Worm (Caenorhabditis elegans) whole organism, late embryonic: Measurements from ENCODE around the gene pqn-70.

ENCODE experiments used
- T23F11.4 ChIP-seq: fragments of 200-800 bp; sonication (Bioruptor generic); optimal IDR thresholded peaks from 2 replicates; lab custom pipeline; 2018; ENCODE audit warnings: mild to moderate bottlenecking, missing genetic modification characterization, missing compliant biosample characterization
- Y22D7AL.16 ChIP-seq: sonication (generic microtip); optimal IDR thresholded peaks from 2 replicates; lab custom pipeline; 2016; ENCODE audit warnings: missing genetic modification characterization, missing compliant biosample characterization
- ceh-19 ChIP-seq: fragments of 200-800 bp; sonication (Bioruptor generic); optimal IDR thresholded peaks from 2 replicates; lab custom pipeline; 2018; ENCODE audit warnings: mild to moderate bottlenecking, missing genetic modification characterization, missing compliant biosample characterization
- ceh-22 ChIP-seq: sonication (generic microtip); optimal IDR thresholded peaks from 2 replicates; lab custom pipeline; 2017; ENCODE audit warnings: missing biosample characterization, missing genetic modification characterization
- ceh-24 ChIP-seq: sonication (generic microtip); optimal IDR thresholded peaks from 2 replicates; lab custom pipeline; 2016; ENCODE audit warnings: mild to moderate bottlenecking, missing genetic modification characterization, missing compliant biosample characterization
- ceh-31 ChIP-seq: sonication (generic microtip); optimal IDR thresholded peaks from 2 replicates; lab custom pipeline; 2016; ENCODE audit warnings: missing genetic modification characterization, missing compliant biosample characterization
- ceh-48 ChIP-seq: sonication (generic microtip); optimal IDR thresholded peaks from 2 replicates; lab custom pipeline; 2016; ENCODE audit warnings: missing genetic modification characterization, inconsistent platforms, missing compliant biosample characterization
- ceh-9 ChIP-seq: sonication (generic microtip); optimal IDR thresholded peaks from 2 replicates; lab custom pipeline; 2016; ENCODE audit warnings: mild to moderate bottlenecking, missing genetic modification characterization, inconsistent platforms, missing compliant biosample characterization
- che-1 ChIP-seq: sonication (generic microtip); optimal IDR thresholded peaks from 2 replicates; lab custom pipeline; 2016; ENCODE audit warnings: mild to moderate bottlenecking, missing genetic modification characterization, missing compliant biosample characterization
- dmd-4 ChIP-seq: sonication (generic microtip); optimal IDR thresholded peaks from 2 replicates; lab custom pipeline; 2016; ENCODE audit warnings: borderline replicate concordance, missing genetic modification characterization, missing compliant biosample characterization
- dve-1 ChIP-seq: sonication (generic microtip); optimal IDR thresholded peaks from 2 replicates; lab custom pipeline; 2017; ENCODE audit warnings: antibody characterized with exemption, mild to moderate bottlenecking, missing genetic modification characterization, missing compliant biosample characterization
- elt-2 ChIP-seq: sonication (generic microtip); optimal IDR thresholded peaks from 2 replicates; lab custom pipeline; 2016; ENCODE audit warnings: missing genetic modification reagents, missing genetic modification characterization, missing compliant biosample characterization
- elt-4 ChIP-seq: sonication (generic microtip); optimal IDR thresholded peaks from 2 replicates; lab custom pipeline; 2016; ENCODE audit warnings: missing genetic modification characterization, missing compliant biosample characterization
- ets-4 ChIP-seq: sonication (generic microtip); optimal IDR thresholded peaks from 2 replicates; lab custom pipeline; 2016; ENCODE audit warnings: missing genetic modification characterization, missing compliant biosample characterization
- eyg-1 ChIP-seq: sonication (generic microtip); optimal IDR thresholded peaks from 2 replicates; lab custom pipeline; 2016; ENCODE audit warnings: missing genotype, missing genetic modification characterization, missing compliant biosample characterization
- hlh-15 ChIP-seq: sonication (generic microtip); optimal IDR thresholded peaks from 2 replicates; lab custom pipeline; 2016; ENCODE audit warnings: missing genetic modification characterization, missing compliant biosample characterization
- hlh-8 ChIP-seq: sonication (generic microtip); optimal IDR thresholded peaks from 2 replicates; lab custom pipeline; 2016; ENCODE audit warnings: missing genotype, missing genetic modification characterization, missing compliant biosample characterization
- lim-6 ChIP-seq: sonication (generic microtip); optimal IDR thresholded peaks from 2 replicates; lab custom pipeline; 2016; ENCODE audit warnings: missing genetic modification characterization, missing compliant biosample characterization
- npax-4 ChIP-seq: sonication (generic microtip); optimal IDR thresholded peaks from 2 replicates; lab custom pipeline; 2016; ENCODE audit warnings: missing genetic modification characterization, missing compliant biosample characterization
- pat-9 ChIP-seq: fragments of 200-800 bp; sonication (Bioruptor generic); optimal IDR thresholded peaks from 2 replicates; lab custom pipeline; 2018; ENCODE audit warnings: mild to moderate bottlenecking, missing genetic modification characterization, moderate library complexity, missing compliant biosample characterization
- pqm-1 ChIP-seq: sonication (generic microtip); optimal IDR thresholded peaks from 2 replicates; lab custom pipeline; 2016; ENCODE audit warnings: missing genetic modification characterization, missing compliant biosample characterization
- rnt-1 ChIP-seq: sonication (generic microtip); optimal IDR thresholded peaks from 2 replicates; lab custom pipeline; 2016; ENCODE audit warnings: missing genetic modification characterization, missing compliant biosample characterization
- syd-9 ChIP-seq: sonication (generic microtip); optimal IDR thresholded peaks from 2 replicates; lab custom pipeline; 2016; ENCODE audit warnings: mild to moderate bottlenecking, missing genetic modification characterization, moderate library complexity, missing compliant biosample characterization
- tbx-7 ChIP-seq: sonication (generic microtip); optimal IDR thresholded peaks from 2 replicates; lab custom pipeline; 2016; ENCODE audit warnings: missing genotype, missing genetic modification characterization, missing compliant biosample characterization
- ttx-3 ChIP-seq: sonication (generic microtip); optimal IDR thresholded peaks from 2 replicates; lab custom pipeline; 2016; ENCODE audit warnings: missing genetic modification reagents, missing genetic modification characterization, missing compliant biosample characterization
- unc-3 ChIP-seq, 2 experiments: fragments of 200-800 bp in 1 of 2; sonication (Bioruptor generic) in 1 of 2; sonication (generic microtip) in 1 of 2; conservative IDR thresholded peaks in 1 of 2; optimal IDR thresholded peaks in 1 of 2; 2 replicates each; pipeline versions ENCODE4 v1.3.6 to Lab custom; 2016 to 2022; ENCODE audit warnings: missing compliant biosample characterization in 2 of 2, missing genetic modification characterization in 2 of 2, missing genetic modification reagents in 1 of 2
- unc-55 ChIP-seq: sonication (generic microtip); optimal IDR thresholded peaks from 2 replicates; lab custom pipeline; 2017; ENCODE audit warnings: missing biosample characterization, missing genetic modification reagents, missing genetic modification characterization
- zip-5 ChIP-seq: sonication (generic microtip); optimal IDR thresholded peaks from 2 replicates; lab custom pipeline; 2016; ENCODE audit warnings: missing genetic modification characterization, missing compliant biosample characterization

Gene pqn-70

ce11 chrV:11201826-11202565 is 26.5 kb downstream of the pqn-70 start, which contains the start of gene K10D6.4:
TSS of gene K10D6.4 (plus strand) at chrV:11201925.
- TF ChIP-seq zip-5 (tag; lab: Kevin White, UChicago) (no peak), dmd-4 (no peak), elt-2 (tag; lab: Kevin White, UChicago) (peak; percentile 49)

- TF ChIP-seq pat-9: no peak
- no peak for TF ChIP-seq che-1
- TF ChIP-seq T23F11.4 (GFP tag; lab: Kevin White, UChicago): no peak
- TF ChIP-seq tbx-7 (tag; lab: Kevin White, UChicago): no peak
- no peak for TF ChIP-seq elt-2 (tag; lab: Kevin White, UChicago)
- no peak for TF ChIP-seq ceh-31 (tag; lab: Kevin White, UChicago)
- TF ChIP-seq, all 69 proteins: peak for 0
Observed at ce11 chrV:11200316-11200715, 28.2 kb downstream of the pqn-70 start, which contains the start of gene K10D6.3. TSS of gene K10D6.3 (plus strand) at chrV:11200616.

ce11 chrV:11199497-11199896 is 29.0 kb downstream of the pqn-70 start:
- TF ChIP-seq hlh-8 (no peak), Y22D7AL.16 (no peak), rnt-1 (tag; lab: Kevin White, UChicago) (no peak), ceh-19 (GFP tag; lab: Kevin White, UChicago) (no peak), ttx-3 (tag; lab: Kevin White, UChicago) (no peak), unc-3 (GFP tag; conservative IDR thresholded peaks at IDR 0.05; lab: Robert Waterston, UW) (no peak), unc-3 (tag; optimal IDR thresholded peaks at IDR 0.05; lab: Kevin White, UChicago) (no peak)

ce11 chrV:11198094-11198493 is 30.4 kb downstream of the pqn-70 start:
- TF ChIP-seq rnt-1 (tag; lab: Kevin White, UChicago): no peak
- no peak for TF ChIP-seq ceh-22 (tag; lab: Kevin White, UChicago)
- no peak for TF ChIP-seq pat-9
- TF ChIP-seq che-1: no peak
- no peak for TF ChIP-seq pqm-1 (tag; lab: Kevin White, UChicago)
- TF ChIP-seq ceh-48 (tag; lab: Kevin White, UChicago): no peak

ce11 chrV:11196631-11197258 is 31.8 kb downstream of the pqn-70 start:
- TF ChIP-seq ceh-31 (tag; lab: Kevin White, UChicago) (peak; percentile 32), syd-9 (tag; lab: Kevin White, UChicago) (no peak)
- TF ChIP-seq, all 69 proteins: peak for 1

DNA sequence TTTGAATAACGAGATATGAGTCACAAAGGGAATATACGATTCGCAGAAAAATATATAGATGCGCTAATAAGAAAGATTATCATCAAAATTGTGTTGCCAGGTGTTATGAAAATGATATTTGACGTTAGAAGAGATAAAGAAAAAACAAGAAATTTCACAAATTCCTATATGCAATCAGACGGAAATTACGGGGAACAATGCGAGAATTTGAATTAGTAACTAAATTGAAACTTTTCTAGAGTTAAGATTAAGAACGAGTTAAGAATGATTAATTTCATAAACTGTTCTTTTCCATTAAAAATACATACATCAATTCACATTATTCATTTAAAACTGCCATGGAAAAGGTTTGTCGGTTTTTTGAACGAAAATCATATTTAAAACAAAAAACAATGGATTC is 32.4 kb downstream of the pqn-70 start, which contains the start of gene clc-6:
clc-6 (minus strand) TSS at position 101 of the 400 bp plus-strand sequence.
- TF ChIP-seq npax-4 (tag; lab: Kevin White, UChicago): no peak
- TF ChIP-seq eyg-1 (tag; lab: Kevin White, UChicago): no peak
- no peak for TF ChIP-seq lim-6 (tag; lab: Kevin White, UChicago)
- no peak for TF ChIP-seq hlh-15 (tag; lab: Kevin White, UChicago)
- no peak for TF ChIP-seq ceh-24 (tag; lab: Kevin White, UChicago)

- TF ChIP-seq ets-4 (no peak), unc-55 (GFP tag; lab: Kevin White, UChicago) (no peak), ceh-9 (no peak), elt-2 (tag; lab: Kevin White, UChicago) (no peak), elt-4 (tag; lab: Kevin White, UChicago) (no peak), ceh-22 (tag; lab: Kevin White, UChicago) (no peak), dve-1 (tag; lab: Kevin White, UChicago) (no peak)
- TF ChIP-seq, all 69 proteins: peak for 0
Observed at ce11 chrV:11190983-11191382, 37.5 kb downstream of the pqn-70 start, which contains the start of gene lgc-49. TSS of gene lgc-49 (plus strand) at chrV:11191283.
